Worm (Caenorhabditis elegans): Measurements from ENCODE around the gene lin-52.

Gene lin-52

DNA sequence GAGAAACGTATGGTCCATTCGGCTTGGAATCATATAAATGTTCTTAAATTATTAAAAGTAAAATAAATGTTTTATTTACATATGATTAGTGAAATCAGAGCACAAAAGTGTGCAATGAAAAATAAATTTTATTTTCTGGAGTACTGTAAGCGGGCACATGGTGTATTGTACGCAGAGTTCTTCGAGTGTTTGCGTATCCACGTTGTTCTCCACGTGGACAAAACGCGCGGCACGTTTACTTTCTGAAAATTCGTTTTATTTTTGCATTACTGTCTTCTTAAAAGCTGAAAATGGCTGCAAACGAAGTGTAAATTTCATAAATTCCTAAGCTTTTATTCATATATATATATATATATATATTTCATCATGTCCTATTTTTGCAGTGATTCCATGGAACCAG, 8.0 kb upstream of the lin-52 start:
- TF ChIP-seq ceh-24 (tag; optimal IDR thresholded peaks at IDR 0.05) = no peak
- TF ChIP-seq Y22D7AL.16 (tag; optimal IDR thresholded peaks at IDR 0.05) = no peak
- no peak for TF ChIP-seq sdc-2 (tag; optimal IDR thresholded peaks at IDR 0.05)
- no peak for TF ChIP-seq F13H6.1 (tag; optimal IDR thresholded peaks at IDR 0.05)
- TF ChIP-seq hlh-30 (tag; optimal IDR thresholded peaks at IDR 0.05; ENCODE audit: insufficient read depth) = no peak
- no peak for TF ChIP-seq fax-1 (tag; optimal IDR thresholded peaks at IDR 0.05)
- no peak for TF ChIP-seq pha-4 (tag; optimal IDR thresholded peaks at IDR 0.05)
- TF ChIP-seq ceh-19 (GFP tag; optimal IDR thresholded peaks at IDR 0.05) = no peak
- no peak for TF ChIP-seq ceh-6 (GFP tag; optimal IDR thresholded peaks at IDR 0.05)
- no peak for TF ChIP-seq pat-9 (tag; optimal IDR thresholded peaks at IDR 0.05)

DNA sequence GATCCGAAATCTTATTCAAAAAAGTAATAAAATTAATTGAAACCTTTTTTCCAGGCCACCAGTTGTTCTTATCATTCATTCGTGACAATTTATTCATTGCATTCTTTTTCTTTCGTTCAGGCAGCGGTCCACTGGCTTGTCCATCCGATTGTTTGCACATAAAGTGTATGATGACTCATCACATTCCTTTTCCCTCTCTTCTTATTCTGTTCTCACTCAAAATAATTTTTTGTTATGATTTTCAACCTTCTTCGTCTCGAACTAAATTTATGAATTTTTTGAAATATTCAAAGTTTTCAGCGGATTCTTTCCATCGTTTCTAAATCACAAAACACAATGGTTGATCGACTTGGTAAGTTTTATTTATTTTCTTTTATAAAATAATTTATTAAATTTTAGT, 6.0 kb upstream of the lin-52 start, which contains the start of gene ZK632.12:
Gene ZK632.12 (plus strand): TSS at position 301 of the 400 bp plus-strand sequence.
- TF ChIP-seq ceh-14 (tag; optimal IDR thresholded peaks at IDR 0.05) (no peak), hlh-15 (tag; optimal IDR thresholded peaks at IDR 0.05) (no peak), dve-1 (tag; optimal IDR thresholded peaks at IDR 0.05) (no peak), hlh-13 (GFP tag; optimal IDR thresholded peaks at IDR 0.05) (no peak), nhr-11 (tag; optimal IDR thresholded peaks at IDR 0.05) (no peak), pha-4 (tag; optimal IDR thresholded peaks at IDR 0.05) (no peak), pat-9 (tag; optimal IDR thresholded peaks at IDR 0.05) (no peak), K02D7.2 (tag; optimal IDR thresholded peaks at IDR 0.05) (no peak), pros-1 (tag; optimal IDR thresholded peaks at IDR 0.05) (no peak), ceh-2 (tag; optimal IDR thresholded peaks at IDR 0.05) (no peak)

DNA sequence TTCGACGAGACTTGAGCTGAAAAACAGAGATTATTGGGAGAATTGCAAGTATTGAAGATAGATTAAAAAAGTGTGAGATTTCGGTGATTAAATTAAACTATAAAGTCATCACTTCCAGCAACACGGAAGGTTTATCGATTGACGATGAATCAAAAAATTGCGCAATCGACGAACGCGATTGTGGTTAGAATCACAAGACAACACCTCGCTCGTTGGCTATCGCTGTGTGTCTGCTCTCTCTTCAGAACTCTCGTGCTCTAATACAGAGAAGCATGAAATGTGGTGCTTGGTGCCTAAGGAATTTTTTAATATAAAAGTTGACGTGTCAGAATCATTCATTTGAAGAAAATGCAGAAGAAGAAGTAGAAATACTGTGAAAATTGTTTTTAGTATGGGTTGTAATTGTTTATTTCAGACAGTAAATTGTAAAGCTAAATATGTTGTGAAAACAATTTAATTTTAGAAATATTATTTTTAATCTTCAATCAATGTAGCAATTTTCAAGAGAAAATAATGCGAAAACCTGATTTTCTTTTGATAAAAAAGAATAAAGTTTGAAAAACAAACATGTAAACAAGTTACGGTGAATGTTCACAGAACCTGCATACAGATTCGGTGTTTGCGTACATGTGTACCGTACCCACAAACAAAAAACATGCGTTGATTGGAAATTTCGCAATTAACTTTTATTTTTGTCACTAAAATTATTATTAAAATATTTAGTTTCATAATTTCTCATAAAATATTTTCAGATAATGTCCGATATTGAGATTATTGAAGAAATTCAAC, 2.8 kb upstream of the lin-52 start, which contains the start of the genes ZK632.10 and ZK632.11:
Gene ZK632.10 (minus strand): TSS at position 560 of the 789 bp plus-strand sequence.
Gene ZK632.11 (plus strand): TSS at position 753 of the 789 bp plus-strand sequence.
- TF ChIP-seq syd-9 (tag; optimal IDR thresholded peaks at IDR 0.05) = no peak
- no peak for TF ChIP-seq tbx-2 (tag; optimal IDR thresholded peaks at IDR 0.05)
- no peak for TF ChIP-seq ceh-9 (tag; optimal IDR thresholded peaks at IDR 0.05)
- TF ChIP-seq pros-1 (tag; optimal IDR thresholded peaks at IDR 0.05) = no peak
- TF ChIP-seq nfya-1 (tag; optimal IDR thresholded peaks at IDR 0.05) = peak; percentile 18
- TF ChIP-seq C08G9.2 (tag; optimal IDR thresholded peaks at IDR 0.05) = no peak
- peak; percentile 7 for TF ChIP-seq rnt-1 (tag; optimal IDR thresholded peaks at IDR 0.05)
- TF ChIP-seq hlh-30 (tag; optimal IDR thresholded peaks at IDR 0.05; ENCODE audit: insufficient read depth) = peak; percentile 78
- no peak for TF ChIP-seq hlh-6 (tag; optimal IDR thresholded peaks at IDR 0.05)
- no peak for TF ChIP-seq sox-4 (tag; optimal IDR thresholded peaks at IDR 0.05)
- no peak for TF ChIP-seq hlh-13 (GFP tag; optimal IDR thresholded peaks at IDR 0.05)
- TF ChIP-seq ama-1 (optimal IDR thresholded peaks at IDR 0.05) = no peak
- TF ChIP-seq ceh-18 (tag; optimal IDR thresholded peaks at IDR 0.05) = no peak
- TF ChIP-seq ceh-19 (GFP tag; optimal IDR thresholded peaks at IDR 0.05) = no peak
- TF ChIP-seq unc-55 (GFP tag; optimal IDR thresholded peaks at IDR 0.05) = no peak
- TF ChIP-seq madf-2 (tag; optimal IDR thresholded peaks at IDR 0.05) = no peak
- no peak for TF ChIP-seq T23F11.4 (GFP tag; optimal IDR thresholded peaks at IDR 0.05)
- no peak for TF ChIP-seq hlh-8 (tag; optimal IDR thresholded peaks at IDR 0.05)
- no peak for TF ChIP-seq pqm-1 (tag; optimal IDR thresholded peaks at IDR 0.05)
- no peak for TF ChIP-seq odd-2 (tag; optimal IDR thresholded peaks at IDR 0.05)

DNA sequence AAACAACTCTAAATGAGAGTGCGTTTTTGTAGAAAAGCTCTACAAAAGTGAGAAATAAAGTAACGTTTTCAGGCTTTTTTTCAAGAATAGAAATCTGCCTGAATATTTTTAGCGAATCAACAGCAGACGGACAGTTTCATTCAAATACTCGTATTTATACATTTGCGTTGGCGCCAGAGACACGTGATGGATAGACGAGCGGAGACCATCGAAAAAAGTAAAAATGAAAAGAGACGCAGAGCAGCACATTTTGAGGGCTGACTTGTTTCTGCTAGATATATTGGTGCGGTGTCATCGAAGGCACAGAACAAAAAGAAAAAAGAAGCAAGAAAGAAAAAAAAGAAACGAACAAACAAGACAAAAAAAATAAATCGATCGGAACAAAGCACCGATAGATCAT, 1.5 kb upstream of the lin-52 start:
- TF ChIP-seq hlh-30 (tag; optimal IDR thresholded peaks at IDR 0.05; ENCODE audit: insufficient read depth) (peak; percentile 55), dmd-4 (tag; optimal IDR thresholded peaks at IDR 0.05; ENCODE audit: borderline replicate concordance) (no peak), unc-86 (tag; optimal IDR thresholded peaks at IDR 0.05) (no peak), ceh-24 (tag; optimal IDR thresholded peaks at IDR 0.05) (no peak), nfya-1 (tag; optimal IDR thresholded peaks at IDR 0.05) (peak; percentile 3), che-1 (tag; optimal IDR thresholded peaks at IDR 0.05) (no peak), fkh-10 (GFP tag; optimal IDR thresholded peaks at IDR 0.05) (no peak), ceh-31 (tag; optimal IDR thresholded peaks at IDR 0.05) (no peak)

Measured in whole organism, late embryonic.